Worm (Caenorhabditis elegans) whole organism, dauer: ENCODE data around the gene pmpl-1.

Experiments used
- unc-62 ChIP-seq: sonication (generic microtip); optimal IDR thresholded peaks from 2 replicates; lab custom pipeline; 2017; ENCODE audit warnings: missing biosample characterization, missing genetic modification reagents, missing genetic modification characterization

The pmpl-1 gene

ce11 chrX:3781040-3781439, 6.8 kb upstream of the pmpl-1 start, which contains the start of gene marg-1:
Gene marg-1 (minus strand): TSS chrX:3781140.
- TF ChIP-seq unc-62 (GFP tag; lab: Kevin White, UChicago): no peak

DNA sequence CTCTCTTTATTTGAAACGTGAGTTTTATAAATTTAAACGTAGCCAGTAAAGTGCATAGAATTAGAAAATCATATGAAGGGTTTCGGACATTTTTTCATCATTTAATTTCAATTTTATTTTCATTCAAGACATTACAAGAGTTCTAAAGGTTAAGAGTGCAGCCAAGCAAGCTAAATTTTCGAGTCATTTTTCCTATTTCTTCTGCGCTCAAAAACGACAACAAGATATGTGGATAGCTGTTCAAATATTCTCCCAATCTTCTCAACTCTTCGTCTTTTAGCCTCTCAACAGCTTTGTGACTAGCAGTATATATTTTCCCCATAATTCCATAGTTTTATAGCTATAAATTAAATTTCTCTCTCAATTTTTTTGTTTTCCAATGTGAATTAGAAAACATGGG, 4.2 kb upstream of the pmpl-1 start:
- no peak for TF ChIP-seq unc-62 (GFP tag; lab: Kevin White, UChicago)

- no peak for TF ChIP-seq unc-62 (GFP tag; lab: Kevin White, UChicago)
Observed at ce11 chrX:3785111-3785808, 2.6 kb upstream of the pmpl-1 start.

ce11 chrX:3788483-3788882, 657 bp downstream of the pmpl-1 start:
- TF ChIP-seq unc-62 (GFP tag; lab: Kevin White, UChicago): no peak

- no peak for TF ChIP-seq unc-62 (GFP tag; lab: Kevin White, UChicago)
Observed at ce11 chrX:3791098-3791497, 3.3 kb downstream of the pmpl-1 start.

ce11 chrX:3792715-3793114, 4.9 kb downstream of the pmpl-1 start, which contains the start of gene idpp-5:
Gene idpp-5 (minus strand): TSS chrX:3792815.
- TF ChIP-seq unc-62 (GFP tag; lab: Kevin White, UChicago): no peak

- no peak for TF ChIP-seq unc-62 (GFP tag; lab: Kevin White, UChicago)
Observed at ce11 chrX:3793389-3793788, 5.6 kb downstream of the pmpl-1 start.

- TF ChIP-seq unc-62 (GFP tag; lab: Kevin White, UChicago): no peak
Observed at ce11 chrX:3794161-3794560, 6.3 kb downstream of the pmpl-1 start.

- no peak for TF ChIP-seq unc-62 (GFP tag; lab: Kevin White, UChicago)
Observed at ce11 chrX:3795642-3796041, 7.8 kb downstream of the pmpl-1 start, which contains the start of gene F35A5.5. Gene F35A5.5 (minus strand): TSS chrX:3795742.

DNA sequence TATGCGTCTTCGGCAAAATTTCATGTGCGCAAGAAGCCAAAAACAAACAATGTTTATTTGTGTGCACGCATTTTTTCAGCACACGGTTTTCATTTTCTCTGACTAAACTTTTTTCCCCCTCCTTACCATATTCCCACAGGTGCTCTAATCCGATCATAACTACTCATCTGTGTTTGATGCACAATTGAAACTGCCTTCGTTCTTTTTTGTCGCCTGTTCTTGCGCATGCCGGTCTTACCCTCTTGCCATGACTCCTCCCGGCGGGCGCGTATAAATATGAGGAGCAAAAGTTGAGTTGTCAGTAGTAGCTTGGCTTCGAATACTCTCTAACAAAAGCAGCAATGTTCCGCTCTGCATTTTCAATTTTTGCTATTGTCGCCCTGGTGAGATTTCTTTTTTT, 10.1 kb downstream of the pmpl-1 start, which contains the start of gene abu-10:
TSS of gene abu-10 (plus strand) at position 301 of the 400 bp plus-strand sequence.
- no peak for TF ChIP-seq unc-62 (GFP tag; lab: Kevin White, UChicago)

- TF ChIP-seq unc-62 (GFP tag; lab: Kevin White, UChicago): no peak
Observed at ce11 chrX:3798288-3798687, 10.5 kb downstream of the pmpl-1 start.

ce11 chrX:3802743-3803142, 14.9 kb downstream of the pmpl-1 start:
- TF ChIP-seq unc-62 (GFP tag; lab: Kevin White, UChicago): no peak

DNA sequence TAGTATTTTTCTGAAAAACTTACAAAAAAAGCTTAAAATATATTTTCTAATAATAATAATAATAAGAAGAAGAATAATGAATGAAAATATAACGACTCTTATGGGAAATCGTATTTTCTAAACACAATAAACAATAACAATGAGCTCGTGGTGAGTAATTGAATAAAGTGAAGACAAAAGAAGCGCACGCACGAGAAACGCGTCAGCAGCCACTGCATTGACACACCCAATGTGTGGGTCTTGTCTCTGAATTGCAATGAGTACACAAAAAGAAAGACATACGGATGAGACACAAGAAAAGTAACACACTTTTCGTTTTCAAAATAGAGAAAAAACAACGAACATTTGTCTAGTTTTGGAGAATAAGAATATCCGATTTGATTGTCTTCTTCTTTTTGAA, 15.5 kb downstream of the pmpl-1 start, which contains the start of gene F35A5.8:
TSS of gene F35A5.8 (minus strand) at position 151 of the 400 bp plus-strand sequence.
- TF ChIP-seq unc-62 (GFP tag; lab: Kevin White, UChicago): no peak

DNA sequence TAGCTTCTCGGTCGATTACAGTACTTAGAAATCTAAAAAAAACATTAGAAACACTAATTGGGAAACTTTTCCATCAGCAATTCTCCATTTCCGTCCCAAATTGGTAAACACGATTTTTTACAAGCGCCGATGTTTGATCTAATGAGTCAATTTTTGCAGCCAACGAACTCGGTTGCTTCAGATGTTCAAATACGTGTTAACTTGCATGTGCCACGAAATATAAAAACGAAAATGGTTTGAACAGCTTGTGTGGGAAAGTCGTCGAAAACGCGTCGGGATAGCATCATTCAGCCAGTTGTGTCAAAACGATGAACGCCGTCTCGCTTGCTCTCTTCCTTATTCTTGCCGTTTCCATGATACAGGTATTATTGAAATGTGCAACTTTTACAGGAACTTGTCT, 17.0 kb downstream of the pmpl-1 start, which contains the start of gene F35A5.2:
TSS of gene F35A5.2 (plus strand) at position 301 of the 400 bp plus-strand sequence.
- no peak for TF ChIP-seq unc-62 (GFP tag; lab: Kevin White, UChicago)

DNA sequence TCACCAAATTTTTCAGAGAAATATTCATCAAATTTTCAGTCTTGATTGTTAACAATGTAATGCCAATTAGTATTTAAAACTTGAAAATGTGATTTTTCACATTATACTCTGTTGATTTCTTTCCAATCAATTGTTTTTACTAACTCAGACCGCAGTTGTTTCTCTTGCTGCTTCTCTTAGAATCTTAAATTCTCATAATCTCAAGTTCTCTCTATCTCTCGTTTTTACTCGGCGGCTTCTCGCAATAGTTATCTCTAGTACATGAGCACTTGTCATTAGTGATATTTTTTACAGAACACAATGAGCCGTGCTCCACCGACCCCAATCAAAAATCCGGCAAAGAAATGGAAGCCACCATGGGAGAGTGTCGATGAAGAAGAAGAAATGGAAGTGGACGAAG, 19.3 kb downstream of the pmpl-1 start, which contains the start of gene F35A5.1:
TSS of gene F35A5.1 (plus strand) at position 301 of the 400 bp plus-strand sequence.
- TF ChIP-seq unc-62 (GFP tag; lab: Kevin White, UChicago): no peak

DNA sequence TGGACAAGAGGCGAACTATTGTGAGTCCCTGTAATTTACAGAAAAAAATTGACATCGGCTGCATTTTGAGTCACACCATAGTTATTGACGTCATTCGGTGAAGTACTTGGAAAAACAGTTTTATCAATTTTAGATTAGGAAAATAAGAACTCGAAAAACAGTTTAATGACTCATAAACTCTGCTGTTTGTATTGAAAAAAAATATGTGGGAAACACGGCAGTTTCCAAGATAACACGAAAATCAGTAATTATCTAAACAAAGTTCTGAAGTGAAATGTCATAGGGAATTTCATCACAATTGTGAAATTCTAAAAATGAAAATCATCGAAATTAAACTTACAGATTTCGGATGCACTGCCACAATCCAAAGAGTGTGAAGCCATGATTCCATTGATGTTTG, 27.0 kb downstream of the pmpl-1 start:
- TF ChIP-seq unc-62 (GFP tag; lab: Kevin White, UChicago): no peak
